Fruit fly (Drosophila melanogaster): Measurements from ENCODE around the gene CG2021.

- TF ChIP-seq net (GFP tag; optimal IDR thresholded peaks at IDR 0.05) (no peak), Met (GFP tag; optimal IDR thresholded peaks at IDR 0.05) (no peak), Sox102F (GFP tag; optimal IDR thresholded peaks at IDR 0.05) (no peak), Lpt (GFP tag; optimal IDR thresholded peaks at IDR 0.05) (no peak), CG6854 (GFP tag; optimal IDR thresholded peaks at IDR 0.05) (no peak), CG34406 (GFP tag; optimal IDR thresholded peaks at IDR 0.05) (no peak), CG6163 (GFP tag; IDR thresholded peaks at IDR 0.05) (no peak), CG9139 (GFP tag; optimal IDR thresholded peaks at IDR 0.05) (no peak)
Observed at dm6 chr3L:1771658-1772057, 5.6 kb downstream of the CG2021 start, which contains the start of gene Dhc62B.

Data from whole organism, prepupa.